Worm (Caenorhabditis elegans) whole organism, mixed stage, embryonic: ENCODE data around the gene nhr-60.

Experiments used
- blmp-1 ChIP-seq: fragments of 150-350 bp; optimal IDR thresholded peaks from 2 replicates; lab custom pipeline; 2014; ENCODE audit warnings: missing biosample characterization, missing genetic modification characterization
- ces-1 ChIP-seq: fragments of 150-350 bp; optimal IDR thresholded peaks from 2 replicates; lab custom pipeline; 2014; ENCODE audit warnings: missing biosample characterization, missing genetic modification reagents, missing genetic modification characterization
- lin-32 ChIP-seq: fragments of 200-800 bp; sonication (Bioruptor generic); optimal IDR thresholded peaks from 2 replicates; lab custom pipeline; 2018; ENCODE audit warnings: mild to moderate bottlenecking, missing genetic modification characterization, missing compliant biosample characterization
- lsy-2 ChIP-seq: fragments of 150-350 bp; optimal IDR thresholded peaks from 2 replicates; lab custom pipeline; 2014; ENCODE audit warnings: missing biosample characterization, missing genetic modification characterization
- nhr-237 ChIP-seq: fragments of 150-350 bp; optimal IDR thresholded peaks from 2 replicates; lab custom pipeline; 2014; ENCODE audit warnings: missing biosample characterization, missing genetic modification characterization
- nhr-28 ChIP-seq: fragments of 150-350 bp; optimal IDR thresholded peaks from 2 replicates; lab custom pipeline; 2014; ENCODE audit warnings: missing biosample characterization, missing genetic modification characterization
- nhr-76 ChIP-seq: sonication (generic microtip); optimal IDR thresholded peaks from 2 replicates; lab custom pipeline; 2017; ENCODE audit warnings: missing biosample characterization, missing genetic modification characterization
- pha-4 ChIP-seq: fragments of 150-350 bp; optimal IDR thresholded peaks from 2 replicates; lab custom pipeline; 2018; ENCODE audit warnings: missing biosample characterization, missing genetic modification reagents, missing genetic modification characterization
- snpc-4 ChIP-seq: fragments of 150-350 bp; optimal IDR thresholded peaks from 2 replicates; lab custom pipeline; 2014; ENCODE audit warnings: missing biosample characterization, missing genetic modification characterization
- unc-39 ChIP-seq: fragments of 150-350 bp; optimal IDR thresholded peaks from 2 replicates; lab custom pipeline; 2014; ENCODE audit warnings: missing biosample characterization, missing genetic modification characterization
- ztf-11 ChIP-seq: fragments of 150-350 bp; optimal IDR thresholded peaks from 2 replicates; lab custom pipeline; 2014; ENCODE audit warnings: missing biosample characterization, missing genetic modification characterization

DNA sequence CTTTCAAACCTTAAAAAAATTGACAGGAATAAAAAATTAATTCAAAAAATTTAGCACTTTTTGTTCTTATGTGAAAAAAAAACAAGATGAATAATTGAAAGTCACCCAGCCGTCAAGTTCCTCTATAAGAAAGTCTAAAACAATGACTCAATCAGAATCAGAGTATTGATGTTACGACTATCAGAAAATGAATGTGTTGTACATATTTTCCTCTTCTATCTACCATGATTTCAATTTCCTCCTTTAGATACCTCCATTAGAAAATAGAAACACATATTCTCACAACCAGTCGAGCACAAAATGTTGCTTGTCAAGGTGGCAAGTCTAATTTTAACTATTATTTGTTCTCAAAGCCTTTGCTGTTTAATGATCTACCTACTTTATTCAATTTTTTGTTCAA lies 46.9 kb upstream of the nhr-60 start, which contains the start of gene srbc-48:
- TF ChIP-seq nhr-76 (tag; lab: Kevin White, UChicago) (no peak), pha-4 (tag; lab: Kevin White, UChicago) (no peak), unc-39 (tag; lab: Kevin White, UChicago) (no peak), ztf-11 (no peak), blmp-1 (tag; lab: Kevin White, UChicago) (no peak), lin-32 (no peak), nhr-237 (no peak), snpc-4 (tag; lab: Kevin White, UChicago) (no peak), nhr-28 (tag; lab: Kevin White, UChicago) (no peak), lsy-2 (tag; lab: Kevin White, UChicago) (no peak), ces-1 (GFP tag; lab: Kevin White, UChicago) (no peak)
